Fruit fly (Drosophila melanogaster) whole organism, prepupa: ENCODE measurements around the gene Art8.

Source experiments
- Blimp-1 ChIP-seq: fragments of 200-800 bp; sonication (Bioruptor generic); optimal IDR thresholded peaks from 3 replicates; lab custom pipeline; 2017; ENCODE audit warnings: missing biosample characterization, missing genetic modification characterization, mild to moderate bottlenecking, moderate library complexity, missing genetic modification reagents
- CG10631 ChIP-seq: fragments of 200-800 bp; sonication (Bioruptor generic); optimal IDR thresholded peaks from 2 replicates; lab custom pipeline; 2016; ENCODE audit warnings: missing biosample characterization, missing genetic modification characterization
- CG10669 ChIP-seq: fragments of 200-800 bp; sonication (Bioruptor generic); optimal IDR thresholded peaks from 3 replicates; lab custom pipeline; 2018; ENCODE audit warnings: missing biosample characterization, mild to moderate bottlenecking, missing genetic modification characterization, moderate library complexity
- CG11762 ChIP-seq: fragments of 200-800 bp; sonication (Bioruptor generic); optimal IDR thresholded peaks from 3 replicates; lab custom pipeline; 2016; ENCODE audit warnings: missing biosample characterization, missing genetic modification characterization; ENCODE audit not compliant: insufficient read depth
- CG11902 ChIP-seq: fragments of 200-800 bp; sonication (Bioruptor generic); optimal IDR thresholded peaks from 3 replicates; lab custom pipeline; 2016; ENCODE audit warnings: missing biosample characterization, missing genetic modification characterization
- CG15336 ChIP-seq: fragments of 200-800 bp; sonication (Bioruptor generic); IDR thresholded peaks from 2 replicates; pipeline ENCODE4 v1.3.6; 2022; ENCODE audit warnings: missing biosample characterization, missing genetic modification characterization
- CG1621 ChIP-seq: fragments of 200-800 bp; sonication (Bioruptor generic); optimal IDR thresholded peaks from 3 replicates; lab custom pipeline; 2018; ENCODE audit warnings: missing biosample characterization, mild to moderate bottlenecking, missing genetic modification characterization
- CG3032 ChIP-seq: fragments of 200-800 bp; optimal IDR thresholded peaks from 2 replicates; lab custom pipeline; 2019; ENCODE audit warnings: missing biosample characterization, mild to moderate bottlenecking, missing genetic modification characterization, moderate library complexity
- CG31627 ChIP-seq: fragments of 200-800 bp; sonication (Bioruptor generic); optimal IDR thresholded peaks from 3 replicates; lab custom pipeline; 2016; ENCODE audit warnings: missing biosample characterization, missing genetic modification characterization
- CG34406 ChIP-seq: fragments of 200-800 bp; sonication (Bioruptor generic); optimal IDR thresholded peaks from 3 replicates; lab custom pipeline; 2016; ENCODE audit warnings: missing biosample characterization, missing genetic modification characterization
- CG3919 ChIP-seq: fragments of 200-800 bp; sonication (Bioruptor generic); optimal IDR thresholded peaks from 3 replicates; lab custom pipeline; 2016; ENCODE audit warnings: missing biosample characterization, missing genetic modification characterization
- CG4318 ChIP-seq: fragments of 200-800 bp; sonication (Bioruptor generic); optimal IDR thresholded peaks from 3 replicates; lab custom pipeline; 2017; ENCODE audit warnings: missing biosample characterization, mild to moderate bottlenecking, missing genetic modification characterization
- CG6163 ChIP-seq: fragments of 200-800 bp; sonication (Bioruptor generic); IDR thresholded peaks from 3 replicates; pipeline ENCODE4 v1.3.6; 2022; ENCODE audit warnings: missing biosample characterization, missing genetic modification characterization
- CG6792 ChIP-seq: fragments of 200-800 bp; sonication (Bioruptor generic); optimal IDR thresholded peaks from 3 replicates; lab custom pipeline; 2016; ENCODE audit warnings: missing biosample characterization, missing genetic modification characterization
- CG8119 ChIP-seq: fragments of 200-800 bp; sonication (Bioruptor generic); IDR thresholded peaks from 3 replicates; pipeline ENCODE4 v1.3.6; 2022; ENCODE audit warnings: missing biosample characterization, missing genetic modification characterization
- CG8319 ChIP-seq: fragments of 200-800 bp; sonication (Bioruptor generic); optimal IDR thresholded peaks from 3 replicates; lab custom pipeline; 2016; ENCODE audit warnings: missing biosample characterization, missing genetic modification characterization
- CG8632 ChIP-seq: fragments of 200-800 bp; sonication (Bioruptor generic); optimal IDR thresholded peaks from 3 replicates; lab custom pipeline; 2016; ENCODE audit warnings: missing biosample characterization, missing genetic modification characterization
- CG9139 ChIP-seq: fragments of 200-800 bp; sonication (Bioruptor generic); optimal IDR thresholded peaks from 3 replicates; lab custom pipeline; 2017; ENCODE audit warnings: missing biosample characterization, mild to moderate bottlenecking, missing genetic modification characterization
- Eip78C ChIP-seq: fragments of 200-800 bp; sonication (Bioruptor generic); peaks from one replicate; lab custom pipeline; 2016; ENCODE audit warnings: missing biosample characterization, missing genetic modification characterization
- Eip93F ChIP-seq: fragments of 200-800 bp; sonication (Bioruptor generic); optimal IDR thresholded peaks from 2 replicates; lab custom pipeline; 2016; ENCODE audit warnings: missing biosample characterization, mild to moderate bottlenecking, missing genetic modification characterization
- Ets96B ChIP-seq: fragments of 200-800 bp; optimal IDR thresholded peaks from 2 replicates; lab custom pipeline; 2019; ENCODE audit warnings: missing biosample characterization, mild to moderate bottlenecking, missing genetic modification characterization, moderate library complexity
- Hr39 ChIP-seq: fragments of 200-800 bp; sonication (Bioruptor generic); optimal IDR thresholded peaks from 2 replicates; lab custom pipeline; 2016; ENCODE audit warnings: missing biosample characterization, missing genetic modification characterization
- Lpt ChIP-seq: fragments of 200-800 bp; sonication (Bioruptor generic); optimal IDR thresholded peaks from 3 replicates; lab custom pipeline; 2016; ENCODE audit warnings: missing biosample characterization, missing genetic modification characterization
- Met ChIP-seq: fragments of 200-800 bp; sonication (Bioruptor generic); optimal IDR thresholded peaks from 3 replicates; lab custom pipeline; 2016; ENCODE audit warnings: missing biosample characterization, missing genetic modification characterization
- OdsH ChIP-seq: fragments of 200-800 bp; sonication (Bioruptor generic); optimal IDR thresholded peaks from 3 replicates; lab custom pipeline; 2016; ENCODE audit warnings: missing biosample characterization, missing genetic modification characterization
- Smox ChIP-seq: fragments of 200-800 bp; sonication (Bioruptor generic); optimal IDR thresholded peaks from 3 replicates; lab custom pipeline; 2016; ENCODE audit warnings: missing biosample characterization, missing genetic modification characterization
- Sox102F ChIP-seq: fragments of 200-800 bp; sonication (Bioruptor generic); optimal IDR thresholded peaks from 2 replicates; lab custom pipeline; 2016; ENCODE audit warnings: missing biosample characterization, mild to moderate bottlenecking, missing genetic modification characterization
- Sox14 ChIP-seq: fragments of 200-800 bp; sonication (Bioruptor generic); optimal IDR thresholded peaks from 3 replicates; lab custom pipeline; 2016; ENCODE audit warnings: missing biosample characterization, missing genetic modification characterization
- Sox15 ChIP-seq: fragments of 200-800 bp; sonication (Bioruptor generic); optimal IDR thresholded peaks from 3 replicates; lab custom pipeline; 2016; ENCODE audit warnings: missing biosample characterization, missing genetic modification characterization
- achi ChIP-seq: fragments of 200-800 bp; sonication (Bioruptor generic); optimal IDR thresholded peaks from 3 replicates; lab custom pipeline; 2016; ENCODE audit warnings: missing biosample characterization, missing genetic modification characterization
- acj6 ChIP-seq: fragments of 200-800 bp; sonication (Bioruptor generic); optimal IDR thresholded peaks from 3 replicates; lab custom pipeline; 2016; ENCODE audit warnings: missing biosample characterization, missing genetic modification characterization
- cyc ChIP-seq: fragments of 200-800 bp; sonication (Bioruptor generic); optimal IDR thresholded peaks from 3 replicates; lab custom pipeline; 2016; ENCODE audit warnings: missing biosample characterization, missing genetic modification characterization
- dsx ChIP-seq: fragments of 200-800 bp; optimal IDR thresholded peaks from 3 replicates; lab custom pipeline; 2019; ENCODE audit warnings: missing biosample characterization, mild to moderate bottlenecking, missing genetic modification characterization, moderate library complexity; ENCODE audit not compliant: poor library complexity, severe bottlenecking
- eg ChIP-seq: fragments of 200-800 bp; sonication (Bioruptor generic); IDR thresholded peaks from 3 replicates; pipeline ENCODE4 v1.3.6; 2022; ENCODE audit warnings: missing biosample characterization, missing genetic modification characterization
- esn ChIP-seq: fragments of 200-800 bp; sonication (Bioruptor generic); optimal IDR thresholded peaks from 2 replicates; lab custom pipeline; 2016; ENCODE audit warnings: missing biosample characterization, mild to moderate bottlenecking, missing genetic modification characterization, moderate library complexity
- fd59A ChIP-seq: fragments of 200-800 bp; sonication (Bioruptor generic); optimal IDR thresholded peaks from 2 replicates; lab custom pipeline; 2017; ENCODE audit warnings: missing biosample characterization, mild to moderate bottlenecking, missing genetic modification characterization, missing genetic modification reagents
- fd85E ChIP-seq: fragments of 200-800 bp; sonication (Bioruptor generic); optimal IDR thresholded peaks from 3 replicates; lab custom pipeline; 2016; ENCODE audit warnings: missing biosample characterization, missing genetic modification characterization
- lz ChIP-seq: fragments of 200-800 bp; sonication (Bioruptor generic); optimal IDR thresholded peaks from 3 replicates; lab custom pipeline; 2016; ENCODE audit warnings: missing biosample characterization, missing genetic modification characterization
- salr ChIP-seq, 2 experiments: fragments of 200-800 bp; sonication (Bioruptor generic); optimal IDR thresholded peaks; 3 replicates each; lab custom pipeline; 2016 to 2018; ENCODE audit warnings: missing biosample characterization in 2 of 2, missing genetic modification characterization in 2 of 2, mild to moderate bottlenecking in 1 of 2
- spab ChIP-seq: fragments of 200-800 bp; sonication (Bioruptor generic); optimal IDR thresholded peaks from 2 replicates; lab custom pipeline; 2017; ENCODE audit warnings: missing biosample characterization, mild to moderate bottlenecking, missing genetic modification characterization, missing genetic modification reagents
- ss ChIP-seq, 2 experiments: fragments of 200-800 bp; sonication (Bioruptor generic); optimal IDR thresholded peaks; 2 replicates in 1 of 2; 3 replicates in 1 of 2; lab custom pipeline; 2017 to 2018; ENCODE audit warnings: mild to moderate bottlenecking in 2 of 2, missing biosample characterization in 2 of 2, missing genetic modification characterization in 2 of 2, moderate library complexity in 1 of 2
- svp ChIP-seq: fragments of 200-800 bp; sonication (Bioruptor generic); peaks from one replicate; lab custom pipeline; 2016; ENCODE audit warnings: missing biosample characterization, missing genetic modification characterization
- topi ChIP-seq: fragments of 200-800 bp; sonication (Bioruptor generic); optimal IDR thresholded peaks from 3 replicates; lab custom pipeline; 2016; ENCODE audit warnings: missing biosample characterization, missing genetic modification characterization

Art8 gene

dm6 chr2L:11010999-11011398 is at the start of gene Art8, which contains the start of gene dUTPase:
Art8 (minus strand) TSS chr2L:11011086.
dUTPase (plus strand) TSS chr2L:11011312.
- TF ChIP-seq CG3032 (tag; lab: Kevin White, UChicago) (peak; percentile 63), spab (GFP tag; lab: Kevin White, UChicago) (no peak), CG10631 (GFP tag; lab: Kevin White, UChicago) (peak; percentile 70), Hr39 (no peak), svp (no peak), Ets96B (tag; lab: Kevin White, UChicago) (peak; percentile 56), Sox102F (GFP tag; lab: Kevin White, UChicago) (no peak), CG31627 (GFP tag; lab: Kevin White, UChicago) (peak; percentile 44), CG15336 (GFP tag; lab: Robert Waterston, UW) (0 out of 2 replicates have a peak, but pooled peaks have one; percentile 32), esn (peak; percentile 73), lz (GFP tag; lab: Kevin White, UChicago) (peak; percentile 58), OdsH (GFP tag; lab: Kevin White, UChicago) (peak; percentile 65), CG1621 (tag; lab: Kevin White, UChicago) (peak; percentile 13), Blimp-1 (GFP tag; lab: Kevin White, UChicago) (no peak), Eip78C (GFP tag; lab: Kevin White, UChicago) (peak; percentile 85), Eip93F (GFP tag; lab: Kevin White, UChicago) (peak; percentile 53), Lpt (GFP tag; lab: Kevin White, UChicago) (peak; percentile 12), CG10669 (GFP tag; lab: Kevin White, UChicago) (peak; percentile 38), Sox14 (GFP tag; lab: Kevin White, UChicago) (peak; percentile 31), Smox (GFP tag; lab: Kevin White, UChicago) (no peak), CG11762 (GFP tag; lab: Kevin White, UChicago) (peak; percentile 39), CG8119 (GFP tag; lab: Robert Waterston, UW) (0 out of 3 replicates have a peak, but pooled peaks have one; percentile 29), fd59A (GFP tag; lab: Kevin White, UChicago) (no peak), fd85E (no peak), CG3919 (GFP tag; lab: Kevin White, UChicago) (peak; percentile 62), achi (GFP tag; lab: Kevin White, UChicago) (peak; percentile 60), acj6 (GFP tag; lab: Kevin White, UChicago) (peak; percentile 58), Sox15 (GFP tag; lab: Kevin White, UChicago) (peak; percentile 35), salr (GFP tag; optimal IDR thresholded peaks at IDR 0.05; lab: Kevin White, UChicago) (no peak), dsx (GFP tag; lab: Kevin White, UChicago) (peak; percentile 52), CG11902 (peak; percentile 19), CG8632 (no peak), cyc (GFP tag; lab: Kevin White, UChicago) (peak; percentile 60), Met (GFP tag; lab: Kevin White, UChicago) (peak; percentile 66), CG34406 (GFP tag; lab: Kevin White, UChicago) (peak; percentile 40), topi (GFP tag; lab: Kevin White, UChicago) (peak; percentile 46), CG8319 (GFP tag; lab: Kevin White, UChicago) (peak; percentile 19), eg (peak; percentile 40; the same call in 1 of the 3 replicates), CG6792 (GFP tag; lab: Kevin White, UChicago) (peak; percentile 51), CG6163 (GFP tag; lab: Robert Waterston, UW) (0 out of 3 replicates have a peak, but pooled peaks have one; percentile 19)
- TF ChIP-seq, all 60 proteins: peak for 30

- TF ChIP-seq CG4318 (GFP tag; lab: Kevin White, UChicago) (no peak), dsx (GFP tag; lab: Kevin White, UChicago) (peak; percentile 42), spab (GFP tag; lab: Kevin White, UChicago) (no peak), ss (GFP tag; optimal IDR thresholded peaks at IDR 0.05; lab: Kevin White, UChicago) (peak in 1 of 2 experiments; percentile 2), svp (peak; percentile 77), CG9139 (peak; percentile 38)
Observed at dm6 chr2L:11059206-11059605, 48.3 kb upstream of the Art8 start.
